Worm (Caenorhabditis elegans): ENCODE measurements around the gene F16G10.2.

Gene F16G10.2

ce11 chrII:2366623-2367365 is 8.3 kb upstream of the F16G10.2 start, which contains the start of the genes F43C11.12 and F16G10.5:
Gene F43C11.12, minus strand, starts transcription at chrII:2366723.
Gene F16G10.5, plus strand, starts transcription at chrII:2367315.
- no peak for TF ChIP-seq somi-1 (GFP tag; optimal IDR thresholded peaks at IDR 0.05)
- no peak for TF ChIP-seq F10E7.11 (tag; optimal IDR thresholded peaks at IDR 0.05)
- no peak for TF ChIP-seq Y56A3A.18 (GFP tag; IDR thresholded peaks at IDR 0.05)
- TF ChIP-seq tlf-1 (GFP tag; optimal IDR thresholded peaks at IDR 0.05) = no peak
- no peak for TF ChIP-seq F49E8.2 (tag; optimal IDR thresholded peaks at IDR 0.05; ENCODE audit: insufficient read depth)
- no peak for TF ChIP-seq snpc-1.3 (tag; optimal IDR thresholded peaks at IDR 0.05; ENCODE audit: insufficient read depth)
- no peak for TF ChIP-seq lsy-27 (tag; optimal IDR thresholded peaks at IDR 0.05; ENCODE audit: borderline replicate concordance, insufficient read depth)
- TF ChIP-seq attf-3 (GFP tag; conservative IDR thresholded peaks at IDR 0.05) = no peak
- TF ChIP-seq hlh-26 (GFP tag; conservative IDR thresholded peaks at IDR 0.05) = no peak
- TF ChIP-seq D2030.7 (GFP tag; IDR thresholded peaks at IDR 0.05) = no peak
- no peak for TF ChIP-seq pha-4 (tag; optimal IDR thresholded peaks at IDR 0.05)
- TF ChIP-seq ztf-3 (GFP tag; optimal IDR thresholded peaks at IDR 0.05) = no peak
- no peak for TF ChIP-seq lin-26 (GFP tag; IDR thresholded peaks at IDR 0.05)
- TF ChIP-seq T07F8.4 (tag; optimal IDR thresholded peaks at IDR 0.05) = no peak

- no peak for TF ChIP-seq ztf-26 (tag; optimal IDR thresholded peaks at IDR 0.05)
- no peak for TF ChIP-seq ztf-3 (GFP tag; optimal IDR thresholded peaks at IDR 0.05)
- TF ChIP-seq gei-17 (GFP tag; optimal IDR thresholded peaks at IDR 0.05) = no peak
- TF ChIP-seq nhr-120 (GFP tag; IDR thresholded peaks at IDR 0.05) = no peak
- TF ChIP-seq ztf-6 (GFP tag; IDR thresholded peaks at IDR 0.05) = no peak
- TF ChIP-seq dox-1 (GFP tag; IDR thresholded peaks at IDR 0.05) = no peak
Observed at ce11 chrII:2368956-2369355, 6.1 kb upstream of the F16G10.2 start, which contains the start of gene hpo-25. Gene hpo-25, plus strand, starts transcription at chrII:2369256.

- TF ChIP-seq egl-44 (GFP tag; IDR thresholded peaks at IDR 0.05) (no peak), mes-4 (tag; optimal IDR thresholded peaks at IDR 0.05) (no peak), pbrm-1 (GFP tag; IDR thresholded peaks at IDR 0.05) (no peak), nhr-179 (tag; optimal IDR thresholded peaks at IDR 0.05) (no peak), mcd-1 (GFP tag; IDR thresholded peaks at IDR 0.05) (no peak), aptf-2 (GFP tag; conservative IDR thresholded peaks at IDR 0.05) (no peak), F55B11.4 (tag; optimal IDR thresholded peaks at IDR 0.05; ENCODE audit: borderline replicate concordance, insufficient read depth) (no peak)
Observed at ce11 chrII:2372090-2372489, 3.0 kb upstream of the F16G10.2 start, which contains the start of gene F16G10.3. Gene F16G10.3, plus strand, starts transcription at chrII:2372390.

ce11 chrII:2377751-2378150 is 2.7 kb downstream of the F16G10.2 start, which contains the start of gene F16G10.6:
Gene F16G10.6, minus strand, starts transcription at chrII:2377851.
- no peak for TF ChIP-seq let-607 (tag; optimal IDR thresholded peaks at IDR 0.05)
- no peak for TF ChIP-seq unc-130 (GFP tag; optimal IDR thresholded peaks at IDR 0.05)
- TF ChIP-seq nhr-27 (tag; optimal IDR thresholded peaks at IDR 0.05) = no peak
- no peak for TF ChIP-seq lag-1 (GFP tag; IDR thresholded peaks at IDR 0.05)
- no peak for TF ChIP-seq egl-44 (GFP tag; IDR thresholded peaks at IDR 0.05)
- no peak for TF ChIP-seq madf-10 (tag; optimal IDR thresholded peaks at IDR 0.05)
- no peak for TF ChIP-seq cebp-1 (GFP tag; IDR thresholded peaks at IDR 0.05)
- no peak for TF ChIP-seq cebp-1 (tag; optimal IDR thresholded peaks at IDR 0.05)
- no peak for TF ChIP-seq ets-4 (GFP tag; optimal IDR thresholded peaks at IDR 0.05)

Measured in whole organism, young adult.